Fruit fly (Drosophila melanogaster) whole organism, prepupa: Measurements from ENCODE around the gene Dyro.

ENCODE experiments used
- CG10631 ChIP-seq: fragments of 200-800 bp; sonication (Bioruptor generic); optimal IDR thresholded peaks from 2 replicates; lab custom pipeline; 2016; ENCODE audit warnings: missing biosample characterization, missing genetic modification characterization
- CG15336 ChIP-seq: fragments of 200-800 bp; sonication (Bioruptor generic); IDR thresholded peaks from 2 replicates; pipeline ENCODE4 v1.3.6; 2022; ENCODE audit warnings: missing biosample characterization, missing genetic modification characterization
- CG31627 ChIP-seq: fragments of 200-800 bp; sonication (Bioruptor generic); optimal IDR thresholded peaks from 3 replicates; lab custom pipeline; 2016; ENCODE audit warnings: missing biosample characterization, missing genetic modification characterization
- CG34406 ChIP-seq: fragments of 200-800 bp; sonication (Bioruptor generic); optimal IDR thresholded peaks from 3 replicates; lab custom pipeline; 2016; ENCODE audit warnings: missing biosample characterization, missing genetic modification characterization
- CG3919 ChIP-seq: fragments of 200-800 bp; sonication (Bioruptor generic); optimal IDR thresholded peaks from 3 replicates; lab custom pipeline; 2016; ENCODE audit warnings: missing biosample characterization, missing genetic modification characterization
- CG4318 ChIP-seq: fragments of 200-800 bp; sonication (Bioruptor generic); optimal IDR thresholded peaks from 3 replicates; lab custom pipeline; 2017; ENCODE audit warnings: missing biosample characterization, mild to moderate bottlenecking, missing genetic modification characterization
- CG6163 ChIP-seq: fragments of 200-800 bp; sonication (Bioruptor generic); IDR thresholded peaks from 3 replicates; pipeline ENCODE4 v1.3.6; 2022; ENCODE audit warnings: missing biosample characterization, missing genetic modification characterization
- CG6276 ChIP-seq: fragments of 200-800 bp; sonication (Bioruptor generic); optimal IDR thresholded peaks from 2 replicates; lab custom pipeline; 2017; ENCODE audit warnings: missing biosample characterization, mild to moderate bottlenecking, missing genetic modification characterization
- CG6808 ChIP-seq: fragments of 200-800 bp; sonication (Bioruptor generic); optimal IDR thresholded peaks from 3 replicates; lab custom pipeline; 2017; ENCODE audit warnings: missing biosample characterization, missing genetic modification characterization, mild to moderate bottlenecking, moderate library complexity, missing genetic modification reagents
- CG6854 ChIP-seq: fragments of 200-800 bp; sonication (Bioruptor generic); optimal IDR thresholded peaks from 2 replicates; lab custom pipeline; 2017; ENCODE audit warnings: missing biosample characterization, mild to moderate bottlenecking, missing genetic modification characterization
- CG7368 ChIP-seq: fragments of 200-800 bp; sonication (Bioruptor generic); optimal IDR thresholded peaks from 3 replicates; lab custom pipeline; 2016; ENCODE audit warnings: missing biosample characterization, missing genetic modification characterization
- CG8119 ChIP-seq: fragments of 200-800 bp; sonication (Bioruptor generic); IDR thresholded peaks from 3 replicates; pipeline ENCODE4 v1.3.6; 2022; ENCODE audit warnings: missing biosample characterization, missing genetic modification characterization
- CG9139 ChIP-seq: fragments of 200-800 bp; sonication (Bioruptor generic); optimal IDR thresholded peaks from 3 replicates; lab custom pipeline; 2017; ENCODE audit warnings: missing biosample characterization, mild to moderate bottlenecking, missing genetic modification characterization
- Eip75B ChIP-seq: fragments of 200-800 bp; sonication (Bioruptor generic); optimal IDR thresholded peaks from 3 replicates; lab custom pipeline; 2016; ENCODE audit warnings: missing biosample characterization, missing genetic modification characterization
- Eip78C ChIP-seq: fragments of 200-800 bp; sonication (Bioruptor generic); peaks from one replicate; lab custom pipeline; 2016; ENCODE audit warnings: missing biosample characterization, missing genetic modification characterization
- Eip93F ChIP-seq: fragments of 200-800 bp; sonication (Bioruptor generic); optimal IDR thresholded peaks from 2 replicates; lab custom pipeline; 2016; ENCODE audit warnings: missing biosample characterization, mild to moderate bottlenecking, missing genetic modification characterization
- Ets96B ChIP-seq: fragments of 200-800 bp; optimal IDR thresholded peaks from 2 replicates; lab custom pipeline; 2019; ENCODE audit warnings: missing biosample characterization, mild to moderate bottlenecking, missing genetic modification characterization, moderate library complexity
- Gug ChIP-seq: fragments of 200-800 bp; sonication (Bioruptor generic); IDR thresholded peaks from 2 replicates; pipeline ENCODE4 v1.3.6; 2022; ENCODE audit warnings: missing biosample characterization, missing genetic modification characterization
- Hr38 ChIP-seq: sonication (Bioruptor generic); optimal IDR thresholded peaks from 2 replicates; lab custom pipeline; 2016; ENCODE audit warnings: missing biosample characterization, missing genetic modification characterization
- Hr39 ChIP-seq: fragments of 200-800 bp; sonication (Bioruptor generic); optimal IDR thresholded peaks from 2 replicates; lab custom pipeline; 2016; ENCODE audit warnings: missing biosample characterization, missing genetic modification characterization
- OdsH ChIP-seq: fragments of 200-800 bp; sonication (Bioruptor generic); optimal IDR thresholded peaks from 3 replicates; lab custom pipeline; 2016; ENCODE audit warnings: missing biosample characterization, missing genetic modification characterization
- Sox102F ChIP-seq: fragments of 200-800 bp; sonication (Bioruptor generic); optimal IDR thresholded peaks from 2 replicates; lab custom pipeline; 2016; ENCODE audit warnings: missing biosample characterization, mild to moderate bottlenecking, missing genetic modification characterization
- Sox14 ChIP-seq: fragments of 200-800 bp; sonication (Bioruptor generic); optimal IDR thresholded peaks from 3 replicates; lab custom pipeline; 2016; ENCODE audit warnings: missing biosample characterization, missing genetic modification characterization
- Sox15 ChIP-seq: fragments of 200-800 bp; sonication (Bioruptor generic); optimal IDR thresholded peaks from 3 replicates; lab custom pipeline; 2016; ENCODE audit warnings: missing biosample characterization, missing genetic modification characterization
- acj6 ChIP-seq: fragments of 200-800 bp; sonication (Bioruptor generic); optimal IDR thresholded peaks from 3 replicates; lab custom pipeline; 2016; ENCODE audit warnings: missing biosample characterization, missing genetic modification characterization
- cyc ChIP-seq: fragments of 200-800 bp; sonication (Bioruptor generic); optimal IDR thresholded peaks from 3 replicates; lab custom pipeline; 2016; ENCODE audit warnings: missing biosample characterization, missing genetic modification characterization
- dac ChIP-seq: fragments of 200-800 bp; sonication (Bioruptor generic); optimal IDR thresholded peaks from 2 replicates; lab custom pipeline; 2017; ENCODE audit warnings: missing biosample characterization, mild to moderate bottlenecking, missing genetic modification characterization
- eg ChIP-seq: fragments of 200-800 bp; sonication (Bioruptor generic); IDR thresholded peaks from 3 replicates; pipeline ENCODE4 v1.3.6; 2022; ENCODE audit warnings: missing biosample characterization, missing genetic modification characterization
- esn ChIP-seq: fragments of 200-800 bp; sonication (Bioruptor generic); optimal IDR thresholded peaks from 2 replicates; lab custom pipeline; 2016; ENCODE audit warnings: missing biosample characterization, mild to moderate bottlenecking, missing genetic modification characterization, moderate library complexity
- fd59A ChIP-seq: fragments of 200-800 bp; sonication (Bioruptor generic); optimal IDR thresholded peaks from 2 replicates; lab custom pipeline; 2017; ENCODE audit warnings: missing biosample characterization, mild to moderate bottlenecking, missing genetic modification characterization, missing genetic modification reagents
- fd85E ChIP-seq: fragments of 200-800 bp; sonication (Bioruptor generic); optimal IDR thresholded peaks from 3 replicates; lab custom pipeline; 2016; ENCODE audit warnings: missing biosample characterization, missing genetic modification characterization
- fkh ChIP-seq: fragments of 200-800 bp; sonication (Bioruptor generic); optimal IDR thresholded peaks from 3 replicates; lab custom pipeline; 2017; ENCODE audit warnings: missing biosample characterization, mild to moderate bottlenecking, missing genetic modification characterization, moderate library complexity
- lz ChIP-seq: fragments of 200-800 bp; sonication (Bioruptor generic); optimal IDR thresholded peaks from 3 replicates; lab custom pipeline; 2016; ENCODE audit warnings: missing biosample characterization, missing genetic modification characterization
- net ChIP-seq: fragments of 200-800 bp; sonication (Bioruptor generic); optimal IDR thresholded peaks from 3 replicates; lab custom pipeline; 2016; ENCODE audit warnings: missing biosample characterization, missing genetic modification characterization
- pdm3 ChIP-seq: fragments of 200-800 bp; sonication (Bioruptor generic); optimal IDR thresholded peaks from 3 replicates; lab custom pipeline; 2016; ENCODE audit warnings: missing biosample characterization, missing genetic modification characterization
- spab ChIP-seq: fragments of 200-800 bp; sonication (Bioruptor generic); optimal IDR thresholded peaks from 2 replicates; lab custom pipeline; 2017; ENCODE audit warnings: missing biosample characterization, mild to moderate bottlenecking, missing genetic modification characterization, missing genetic modification reagents
- ss ChIP-seq, 2 experiments: fragments of 200-800 bp; sonication (Bioruptor generic); optimal IDR thresholded peaks; 2 replicates in 1 of 2; 3 replicates in 1 of 2; lab custom pipeline; 2017 to 2018; ENCODE audit warnings: mild to moderate bottlenecking in 2 of 2, missing biosample characterization in 2 of 2, missing genetic modification characterization in 2 of 2, moderate library complexity in 1 of 2
- svp ChIP-seq: fragments of 200-800 bp; sonication (Bioruptor generic); peaks from one replicate; lab custom pipeline; 2016; ENCODE audit warnings: missing biosample characterization, missing genetic modification characterization
- topi ChIP-seq: fragments of 200-800 bp; sonication (Bioruptor generic); optimal IDR thresholded peaks from 3 replicates; lab custom pipeline; 2016; ENCODE audit warnings: missing biosample characterization, missing genetic modification characterization
- vri ChIP-seq: fragments of 200-800 bp; sonication (Bioruptor generic); optimal IDR thresholded peaks from 3 replicates; lab custom pipeline; 2016; ENCODE audit warnings: missing biosample characterization, mild to moderate bottlenecking, missing genetic modification characterization

The Dyro gene

DNA sequence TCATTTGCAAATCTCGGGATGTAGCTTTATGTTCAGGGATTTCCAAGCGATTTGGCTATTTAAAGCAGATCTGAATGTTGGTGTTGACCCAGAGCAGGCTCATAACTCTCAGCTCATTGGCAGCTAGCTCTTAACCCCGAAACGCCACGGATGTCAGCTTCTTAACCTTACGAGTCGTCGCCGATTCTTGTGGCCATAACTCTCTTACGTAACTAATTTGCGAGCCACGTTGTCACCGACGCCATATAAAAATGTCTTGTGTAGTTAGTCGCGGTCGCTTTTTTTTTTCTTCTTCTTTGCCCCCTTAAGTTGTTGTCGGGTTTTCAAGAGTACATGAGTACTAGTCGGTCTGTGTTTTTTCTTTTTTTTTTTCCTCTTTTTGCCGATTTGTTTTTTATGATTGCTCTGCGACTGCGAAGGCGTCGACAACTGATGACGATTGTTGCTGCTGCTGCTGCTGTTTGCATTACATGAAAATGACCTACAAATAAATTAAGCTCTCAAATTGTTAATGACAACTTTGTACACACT lies 21.5 kb downstream of the Dyro start (continued):
- TF ChIP-seq CG34406 (GFP tag; lab: Kevin White, UChicago) (no peak), fd59A (GFP tag; lab: Kevin White, UChicago) (no peak), CG4318 (GFP tag; lab: Kevin White, UChicago) (no peak), CG9139 (GFP tag; lab: Kevin White, UChicago) (no peak), pdm3 (GFP tag; lab: Kevin White, UChicago) (no peak), OdsH (GFP tag; lab: Kevin White, UChicago) (no peak), svp (peak; percentile 15), spab (GFP tag; lab: Kevin White, UChicago) (no peak), Sox14 (GFP tag; lab: Kevin White, UChicago) (no peak), CG15336 (GFP tag; lab: Robert Waterston, UW) (peak; percentile 36; the same call in 1 of the 2 replicates), Eip93F (GFP tag; lab: Kevin White, UChicago) (no peak), CG6854 (GFP tag; lab: Kevin White, UChicago) (no peak)
- TF ChIP-seq, all 60 proteins: peak for 9

DNA sequence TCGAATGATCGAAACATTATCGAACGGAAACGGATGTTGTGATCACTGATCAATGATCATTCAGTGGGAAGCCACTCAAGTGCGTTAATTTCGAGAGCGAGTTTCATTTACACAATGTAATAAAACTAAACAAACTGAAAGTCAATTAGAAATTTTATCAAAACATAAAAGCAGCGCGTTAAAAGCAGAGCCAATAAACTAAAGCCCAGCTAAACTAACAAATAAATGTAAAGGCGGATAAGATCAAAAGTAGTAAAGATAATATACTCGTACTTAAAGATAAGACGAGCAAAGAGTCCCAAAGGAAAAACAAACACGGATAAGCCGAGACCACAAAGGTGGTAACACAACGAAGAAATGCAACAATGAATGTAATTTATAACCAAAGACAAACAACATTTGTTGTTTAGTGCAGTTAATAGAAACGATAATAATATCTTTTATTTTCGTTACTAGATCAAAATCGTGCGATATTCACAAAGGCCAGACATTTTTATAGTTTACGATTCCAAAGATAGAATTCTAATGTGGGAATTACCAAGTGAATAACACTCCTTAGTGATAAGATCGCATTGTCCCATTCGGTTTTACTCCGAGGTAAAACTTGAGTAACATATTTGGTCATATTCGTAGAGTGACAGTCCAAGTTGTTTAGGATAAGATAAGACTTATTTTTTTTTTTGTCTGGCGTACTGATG lies 22.1 kb downstream of the Dyro start:
- TF ChIP-seq cyc (GFP tag; lab: Kevin White, UChicago) (no peak), Sox14 (GFP tag; lab: Kevin White, UChicago) (no peak), CG6854 (GFP tag; lab: Kevin White, UChicago) (no peak), CG15336 (GFP tag; lab: Robert Waterston, UW) (no peak), CG6808 (GFP tag; lab: Kevin White, UChicago) (no peak), Sox102F (GFP tag; lab: Kevin White, UChicago) (no peak), topi (GFP tag; lab: Kevin White, UChicago) (no peak), vri (GFP tag; lab: Kevin White, UChicago) (peak; percentile 39), acj6 (GFP tag; lab: Kevin White, UChicago) (no peak), fd85E (no peak), eg (GFP tag; lab: Robert Waterston, UW) (no peak), Hr39 (GFP tag; lab: Kevin White, UChicago) (no peak), fkh (peak; percentile 63), Eip93F (GFP tag; lab: Kevin White, UChicago) (no peak), Hr38 (GFP tag; lab: Kevin White, UChicago) (no peak), CG9139 (GFP tag; lab: Kevin White, UChicago) (no peak)

- TF ChIP-seq ss (GFP tag; optimal IDR thresholded peaks at IDR 0.05; lab: Kevin White, UChicago) (no peak), lz (GFP tag; lab: Kevin White, UChicago) (no peak)
- TF ChIP-seq, all 60 proteins: peak for 0
Observed at dm6 chr3L:11273013-11273343, 22.7 kb downstream of the Dyro start.

- TF ChIP-seq svp (peak; percentile 86), CG7368 (GFP tag; lab: Kevin White, UChicago) (no peak), acj6 (GFP tag; lab: Kevin White, UChicago) (no peak), fd59A (GFP tag; lab: Kevin White, UChicago) (no peak), CG31627 (peak; percentile 8), CG15336 (GFP tag; lab: Robert Waterston, UW) (0 out of 2 replicates have a peak, but pooled peaks have one; percentile 26), CG6163 (GFP tag; lab: Robert Waterston, UW) (peak; percentile 40; the same call in 2 of the 3 replicates), Eip78C (GFP tag; lab: Kevin White, UChicago) (peak; percentile 74), CG34406 (GFP tag; lab: Kevin White, UChicago) (no peak), Gug (no peak), Ets96B (tag; lab: Kevin White, UChicago) (no peak), Sox15 (GFP tag; lab: Kevin White, UChicago) (no peak), CG4318 (GFP tag; lab: Kevin White, UChicago) (no peak), CG9139 (GFP tag; lab: Kevin White, UChicago) (peak; percentile 32), fkh (peak; percentile 41), dac (GFP tag; lab: Kevin White, UChicago) (no peak), CG6276 (GFP tag; lab: Kevin White, UChicago) (no peak), ss (GFP tag; optimal IDR thresholded peaks at IDR 0.05; lab: Kevin White, UChicago) (peak in 1 of 2 experiments; percentile 42), Sox14 (GFP tag; lab: Kevin White, UChicago) (no peak), vri (GFP tag; lab: Kevin White, UChicago) (peak; percentile 41), esn (peak; percentile 6), Eip75B (no peak), Hr38 (GFP tag; lab: Kevin White, UChicago) (no peak), net (no peak), CG10631 (GFP tag; lab: Kevin White, UChicago) (no peak), cyc (GFP tag; lab: Kevin White, UChicago) (no peak), CG6808 (GFP tag; lab: Kevin White, UChicago) (peak; percentile 0), CG8119 (GFP tag; lab: Robert Waterston, UW) (no peak), CG3919 (GFP tag; lab: Kevin White, UChicago) (peak; percentile 3)
Observed at dm6 chr3L:11272243-11273012, 23.3 kb downstream of the Dyro start.
